Fruit fly (Drosophila melanogaster) whole organism, prepupa: ENCODE results near the gene anchor.
A peak's percentile ranks its signal among the peaks of the same experiment; 100 is the strongest.

Source experiments
- Blimp-1 ChIP-seq: fragments of 200-800 bp; sonication (Bioruptor generic); optimal IDR thresholded peaks from 3 replicates; lab custom pipeline; 2017; ENCODE audit warnings: missing biosample characterization, missing genetic modification characterization, mild to moderate bottlenecking, moderate library complexity, missing genetic modification reagents
- CG10631 ChIP-seq: fragments of 200-800 bp; sonication (Bioruptor generic); optimal IDR thresholded peaks from 2 replicates; lab custom pipeline; 2016; ENCODE audit warnings: missing biosample characterization, missing genetic modification characterization
- CG11294 ChIP-seq: fragments of 200-800 bp; sonication (Bioruptor generic); IDR thresholded peaks from 2 replicates; pipeline ENCODE4 v1.3.6; 2022; ENCODE audit warnings: missing biosample characterization, missing genetic modification characterization
- CG11902 ChIP-seq: fragments of 200-800 bp; sonication (Bioruptor generic); optimal IDR thresholded peaks from 3 replicates; lab custom pipeline; 2016; ENCODE audit warnings: missing biosample characterization, missing genetic modification characterization
- CG15336 ChIP-seq: fragments of 200-800 bp; sonication (Bioruptor generic); IDR thresholded peaks from 2 replicates; pipeline ENCODE4 v1.3.6; 2022; ENCODE audit warnings: missing biosample characterization, missing genetic modification characterization
- CG1621 ChIP-seq: fragments of 200-800 bp; sonication (Bioruptor generic); optimal IDR thresholded peaks from 3 replicates; lab custom pipeline; 2018; ENCODE audit warnings: missing biosample characterization, mild to moderate bottlenecking, missing genetic modification characterization
- CG16779 ChIP-seq: fragments of 200-800 bp; sonication (Bioruptor generic); optimal IDR thresholded peaks from 3 replicates; lab custom pipeline; 2017; ENCODE audit warnings: missing biosample characterization, mild to moderate bottlenecking, missing genetic modification characterization
- CG34406 ChIP-seq: fragments of 200-800 bp; sonication (Bioruptor generic); optimal IDR thresholded peaks from 3 replicates; lab custom pipeline; 2016; ENCODE audit warnings: missing biosample characterization, missing genetic modification characterization
- CG3919 ChIP-seq: fragments of 200-800 bp; sonication (Bioruptor generic); optimal IDR thresholded peaks from 3 replicates; lab custom pipeline; 2016; ENCODE audit warnings: missing biosample characterization, missing genetic modification characterization
- CG4318 ChIP-seq: fragments of 200-800 bp; sonication (Bioruptor generic); optimal IDR thresholded peaks from 3 replicates; lab custom pipeline; 2017; ENCODE audit warnings: missing biosample characterization, mild to moderate bottlenecking, missing genetic modification characterization
- CG6163 ChIP-seq: fragments of 200-800 bp; sonication (Bioruptor generic); IDR thresholded peaks from 3 replicates; pipeline ENCODE4 v1.3.6; 2022; ENCODE audit warnings: missing biosample characterization, missing genetic modification characterization
- CG6276 ChIP-seq: fragments of 200-800 bp; sonication (Bioruptor generic); optimal IDR thresholded peaks from 2 replicates; lab custom pipeline; 2017; ENCODE audit warnings: missing biosample characterization, mild to moderate bottlenecking, missing genetic modification characterization
- CG6808 ChIP-seq: fragments of 200-800 bp; sonication (Bioruptor generic); optimal IDR thresholded peaks from 3 replicates; lab custom pipeline; 2017; ENCODE audit warnings: missing biosample characterization, missing genetic modification characterization, mild to moderate bottlenecking, moderate library complexity, missing genetic modification reagents
- CG6854 ChIP-seq: fragments of 200-800 bp; sonication (Bioruptor generic); optimal IDR thresholded peaks from 2 replicates; lab custom pipeline; 2017; ENCODE audit warnings: missing biosample characterization, mild to moderate bottlenecking, missing genetic modification characterization
- CG7368 ChIP-seq: fragments of 200-800 bp; sonication (Bioruptor generic); optimal IDR thresholded peaks from 3 replicates; lab custom pipeline; 2016; ENCODE audit warnings: missing biosample characterization, missing genetic modification characterization
- CG8119 ChIP-seq: fragments of 200-800 bp; sonication (Bioruptor generic); IDR thresholded peaks from 3 replicates; pipeline ENCODE4 v1.3.6; 2022; ENCODE audit warnings: missing biosample characterization, missing genetic modification characterization
- CG9139 ChIP-seq: fragments of 200-800 bp; sonication (Bioruptor generic); optimal IDR thresholded peaks from 3 replicates; lab custom pipeline; 2017; ENCODE audit warnings: missing biosample characterization, mild to moderate bottlenecking, missing genetic modification characterization
- Eip75B ChIP-seq: fragments of 200-800 bp; sonication (Bioruptor generic); optimal IDR thresholded peaks from 3 replicates; lab custom pipeline; 2016; ENCODE audit warnings: missing biosample characterization, missing genetic modification characterization
- Eip78C ChIP-seq: fragments of 200-800 bp; sonication (Bioruptor generic); peaks from one replicate; lab custom pipeline; 2016; ENCODE audit warnings: missing biosample characterization, missing genetic modification characterization
- Ets21C ChIP-seq: fragments of 200-800 bp; sonication (Bioruptor generic); optimal IDR thresholded peaks from 3 replicates; lab custom pipeline; 2016; ENCODE audit warnings: missing biosample characterization, missing genetic modification characterization
- Ets96B ChIP-seq: fragments of 200-800 bp; optimal IDR thresholded peaks from 2 replicates; lab custom pipeline; 2019; ENCODE audit warnings: missing biosample characterization, mild to moderate bottlenecking, missing genetic modification characterization, moderate library complexity
- Gug ChIP-seq: fragments of 200-800 bp; sonication (Bioruptor generic); IDR thresholded peaks from 2 replicates; pipeline ENCODE4 v1.3.6; 2022; ENCODE audit warnings: missing biosample characterization, missing genetic modification characterization
- Hr38 ChIP-seq: sonication (Bioruptor generic); optimal IDR thresholded peaks from 2 replicates; lab custom pipeline; 2016; ENCODE audit warnings: missing biosample characterization, missing genetic modification characterization
- Hr39 ChIP-seq: fragments of 200-800 bp; sonication (Bioruptor generic); optimal IDR thresholded peaks from 2 replicates; lab custom pipeline; 2016; ENCODE audit warnings: missing biosample characterization, missing genetic modification characterization
- Hr4 ChIP-seq: fragments of 200-800 bp; sonication (Bioruptor generic); optimal IDR thresholded peaks from 3 replicates; lab custom pipeline; 2016; ENCODE audit warnings: missing biosample characterization, missing genetic modification characterization
- Lpt ChIP-seq: fragments of 200-800 bp; sonication (Bioruptor generic); optimal IDR thresholded peaks from 3 replicates; lab custom pipeline; 2016; ENCODE audit warnings: missing biosample characterization, missing genetic modification characterization
- Met ChIP-seq: fragments of 200-800 bp; sonication (Bioruptor generic); optimal IDR thresholded peaks from 3 replicates; lab custom pipeline; 2016; ENCODE audit warnings: missing biosample characterization, missing genetic modification characterization
- OdsH ChIP-seq: fragments of 200-800 bp; sonication (Bioruptor generic); optimal IDR thresholded peaks from 3 replicates; lab custom pipeline; 2016; ENCODE audit warnings: missing biosample characterization, missing genetic modification characterization
- Smox ChIP-seq: fragments of 200-800 bp; sonication (Bioruptor generic); optimal IDR thresholded peaks from 3 replicates; lab custom pipeline; 2016; ENCODE audit warnings: missing biosample characterization, missing genetic modification characterization
- Sox102F ChIP-seq: fragments of 200-800 bp; sonication (Bioruptor generic); optimal IDR thresholded peaks from 2 replicates; lab custom pipeline; 2016; ENCODE audit warnings: missing biosample characterization, mild to moderate bottlenecking, missing genetic modification characterization
- Sox14 ChIP-seq: fragments of 200-800 bp; sonication (Bioruptor generic); optimal IDR thresholded peaks from 3 replicates; lab custom pipeline; 2016; ENCODE audit warnings: missing biosample characterization, missing genetic modification characterization
- achi ChIP-seq: fragments of 200-800 bp; sonication (Bioruptor generic); optimal IDR thresholded peaks from 3 replicates; lab custom pipeline; 2016; ENCODE audit warnings: missing biosample characterization, missing genetic modification characterization
- acj6 ChIP-seq: fragments of 200-800 bp; sonication (Bioruptor generic); optimal IDR thresholded peaks from 3 replicates; lab custom pipeline; 2016; ENCODE audit warnings: missing biosample characterization, missing genetic modification characterization
- dac ChIP-seq: fragments of 200-800 bp; sonication (Bioruptor generic); optimal IDR thresholded peaks from 2 replicates; lab custom pipeline; 2017; ENCODE audit warnings: missing biosample characterization, mild to moderate bottlenecking, missing genetic modification characterization
- dsx ChIP-seq: fragments of 200-800 bp; optimal IDR thresholded peaks from 3 replicates; lab custom pipeline; 2019; ENCODE audit warnings: missing biosample characterization, mild to moderate bottlenecking, missing genetic modification characterization, moderate library complexity; ENCODE audit not compliant: poor library complexity, severe bottlenecking
- eg ChIP-seq: fragments of 200-800 bp; sonication (Bioruptor generic); IDR thresholded peaks from 3 replicates; pipeline ENCODE4 v1.3.6; 2022; ENCODE audit warnings: missing biosample characterization, missing genetic modification characterization
- esn ChIP-seq: fragments of 200-800 bp; sonication (Bioruptor generic); optimal IDR thresholded peaks from 2 replicates; lab custom pipeline; 2016; ENCODE audit warnings: missing biosample characterization, mild to moderate bottlenecking, missing genetic modification characterization, moderate library complexity
- fd59A ChIP-seq: fragments of 200-800 bp; sonication (Bioruptor generic); optimal IDR thresholded peaks from 2 replicates; lab custom pipeline; 2017; ENCODE audit warnings: missing biosample characterization, mild to moderate bottlenecking, missing genetic modification characterization, missing genetic modification reagents
- fd85E ChIP-seq: fragments of 200-800 bp; sonication (Bioruptor generic); optimal IDR thresholded peaks from 3 replicates; lab custom pipeline; 2016; ENCODE audit warnings: missing biosample characterization, missing genetic modification characterization
- fkh ChIP-seq: fragments of 200-800 bp; sonication (Bioruptor generic); optimal IDR thresholded peaks from 3 replicates; lab custom pipeline; 2017; ENCODE audit warnings: missing biosample characterization, mild to moderate bottlenecking, missing genetic modification characterization, moderate library complexity
- lz ChIP-seq: fragments of 200-800 bp; sonication (Bioruptor generic); optimal IDR thresholded peaks from 3 replicates; lab custom pipeline; 2016; ENCODE audit warnings: missing biosample characterization, missing genetic modification characterization
- pdm3 ChIP-seq: fragments of 200-800 bp; sonication (Bioruptor generic); optimal IDR thresholded peaks from 3 replicates; lab custom pipeline; 2016; ENCODE audit warnings: missing biosample characterization, missing genetic modification characterization
- spab ChIP-seq: fragments of 200-800 bp; sonication (Bioruptor generic); optimal IDR thresholded peaks from 2 replicates; lab custom pipeline; 2017; ENCODE audit warnings: missing biosample characterization, mild to moderate bottlenecking, missing genetic modification characterization, missing genetic modification reagents
- ss ChIP-seq, 2 experiments: fragments of 200-800 bp; sonication (Bioruptor generic); optimal IDR thresholded peaks; 2 replicates in 1 of 2; 3 replicates in 1 of 2; lab custom pipeline; 2017 to 2018; ENCODE audit warnings: mild to moderate bottlenecking in 2 of 2, missing biosample characterization in 2 of 2, missing genetic modification characterization in 2 of 2, moderate library complexity in 1 of 2
- svp ChIP-seq: fragments of 200-800 bp; sonication (Bioruptor generic); peaks from one replicate; lab custom pipeline; 2016; ENCODE audit warnings: missing biosample characterization, missing genetic modification characterization
- topi ChIP-seq: fragments of 200-800 bp; sonication (Bioruptor generic); optimal IDR thresholded peaks from 3 replicates; lab custom pipeline; 2016; ENCODE audit warnings: missing biosample characterization, missing genetic modification characterization
- vri ChIP-seq: fragments of 200-800 bp; sonication (Bioruptor generic); optimal IDR thresholded peaks from 3 replicates; lab custom pipeline; 2016; ENCODE audit warnings: missing biosample characterization, mild to moderate bottlenecking, missing genetic modification characterization

anchor gene

dm6 chr3L:17610896-17611711 is 10.5 kb upstream of the anchor start (continued):
- TF ChIP-seq Blimp-1 (peak; percentile 89), CG6808 (peak; percentile 61), CG10631 (peak; percentile 92), Ets21C (peak; percentile 85), CG9139 (peak; percentile 41), Gug (GFP tag; lab: Robert Waterston, UW) (peak; percentile 87), acj6 (GFP tag; lab: Kevin White, UChicago) (peak; percentile 95), CG8119 (peak; percentile 94), CG4318 (peak; percentile 99), CG6276 (GFP tag; lab: Kevin White, UChicago) (peak; percentile 96), Ets96B (peak; percentile 72), dsx (GFP tag; lab: Kevin White, UChicago) (peak; percentile 50), Hr39 (GFP tag; lab: Kevin White, UChicago) (peak; percentile 90), Hr38 (GFP tag; lab: Kevin White, UChicago) (no peak), fd85E (GFP tag; lab: Kevin White, UChicago) (peak; percentile 23), Hr4 (GFP tag; lab: Kevin White, UChicago) (peak; percentile 95), spab (GFP tag; lab: Kevin White, UChicago) (peak; percentile 69), CG11902 (GFP tag; lab: Kevin White, UChicago) (peak; percentile 79), Smox (GFP tag; lab: Kevin White, UChicago) (peak; percentile 96), CG11294 (GFP tag; lab: Robert Waterston, UW) (peak; percentile 74), achi (peak; percentile 93), dac (peak; percentile 93), CG6163 (peak; percentile 80; the same call in 2 of the 3 replicates)
- TF ChIP-seq, all 60 proteins: peak for 57

DNA sequence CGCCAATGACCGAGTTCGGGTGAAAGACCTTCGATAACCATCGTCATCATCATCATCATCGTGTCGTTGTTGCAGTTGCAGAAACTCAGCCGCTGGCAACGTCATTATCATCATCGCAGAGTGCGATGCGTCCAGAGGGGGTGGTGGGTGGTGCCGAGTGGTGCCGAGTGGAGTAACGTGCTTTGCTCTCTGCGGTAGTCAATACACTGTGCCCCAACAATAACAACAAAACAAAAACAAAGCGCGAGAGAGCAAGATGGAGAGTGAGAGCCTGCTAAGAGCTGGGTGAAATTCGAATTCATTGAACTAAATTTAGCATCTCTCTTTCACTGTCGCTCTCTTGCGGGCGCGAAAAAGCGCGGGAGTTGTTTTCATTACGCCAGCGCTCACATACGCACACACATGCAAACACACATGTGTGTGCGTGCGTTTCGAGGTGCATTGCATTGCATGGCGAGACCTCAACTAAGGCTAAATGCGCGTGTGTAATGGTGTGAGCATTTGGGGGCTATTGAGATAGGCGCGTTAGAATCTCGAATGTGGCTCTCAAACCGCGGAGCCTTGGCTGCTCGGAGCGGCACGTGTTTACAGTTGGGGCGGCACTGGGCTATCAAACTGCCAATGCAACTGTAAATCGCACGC is 9.6 kb upstream of the anchor start:
- peak; percentile 5 for TF ChIP-seq Lpt (GFP tag; lab: Kevin White, UChicago)
- peak; percentile 3 for TF ChIP-seq CG1621 (tag; lab: Kevin White, UChicago)
- TF ChIP-seq eg, result peak; percentile 50; the same call in 1 of the 3 replicates
- peak; percentile 55 for TF ChIP-seq CG9139
- TF ChIP-seq svp (GFP tag; lab: Kevin White, UChicago), result peak; percentile 59
- TF ChIP-seq Met (GFP tag; lab: Kevin White, UChicago), result peak; percentile 39
- TF ChIP-seq CG16779 (tag; lab: Kevin White, UChicago), result peak; percentile 40
- peak; percentile 17 for TF ChIP-seq Eip78C
- TF ChIP-seq Eip75B (GFP tag; lab: Kevin White, UChicago), result no peak
- no peak for TF ChIP-seq pdm3
- TF ChIP-seq acj6 (GFP tag; lab: Kevin White, UChicago), result no peak
- peak; percentile 61 for TF ChIP-seq vri (GFP tag; lab: Kevin White, UChicago)
- peak; percentile 35 for TF ChIP-seq dsx (GFP tag; lab: Kevin White, UChicago)
- no peak for TF ChIP-seq CG3919 (GFP tag; lab: Kevin White, UChicago)
- TF ChIP-seq fd59A (GFP tag; lab: Kevin White, UChicago), result no peak
- TF ChIP-seq lz, result no peak
- no peak for TF ChIP-seq fkh (GFP tag; lab: Kevin White, UChicago)
- peak; percentile 51 to 63 for TF ChIP-seq ss (GFP tag; optimal IDR thresholded peaks at IDR 0.05; lab: Kevin White, UChicago)
- TF ChIP-seq Sox102F, result peak; percentile 15
- TF ChIP-seq CG15336 (GFP tag; lab: Robert Waterston, UW), result peak; percentile 65; the same call in 1 of the 2 replicates
- TF ChIP-seq esn (GFP tag; lab: Kevin White, UChicago), result no peak
- TF ChIP-seq CG4318, result no peak
- 0 out of 3 replicates have a peak, but pooled peaks have one; percentile 42 for TF ChIP-seq CG8119
- TF ChIP-seq CG6163, result no peak
- peak; percentile 40 for TF ChIP-seq CG6854 (GFP tag; lab: Kevin White, UChicago)
- peak; percentile 29 for TF ChIP-seq Ets96B
- TF ChIP-seq CG34406 (GFP tag; lab: Kevin White, UChicago), result no peak
- TF ChIP-seq OdsH (GFP tag; lab: Kevin White, UChicago), result no peak
- TF ChIP-seq CG6808, result peak; percentile 20
- TF ChIP-seq CG7368 (GFP tag; lab: Kevin White, UChicago), result no peak
- peak; percentile 23 for TF ChIP-seq Sox14 (GFP tag; lab: Kevin White, UChicago)
- no peak for TF ChIP-seq topi (GFP tag; lab: Kevin White, UChicago)
- no peak for TF ChIP-seq Hr39 (GFP tag; lab: Kevin White, UChicago)
- peak; percentile 51 for TF ChIP-seq fd85E (GFP tag; lab: Kevin White, UChicago)
